Worm (Caenorhabditis elegans): Measurements from ENCODE around the gene ZK180.8.

ZK180.8 gene

DNA sequence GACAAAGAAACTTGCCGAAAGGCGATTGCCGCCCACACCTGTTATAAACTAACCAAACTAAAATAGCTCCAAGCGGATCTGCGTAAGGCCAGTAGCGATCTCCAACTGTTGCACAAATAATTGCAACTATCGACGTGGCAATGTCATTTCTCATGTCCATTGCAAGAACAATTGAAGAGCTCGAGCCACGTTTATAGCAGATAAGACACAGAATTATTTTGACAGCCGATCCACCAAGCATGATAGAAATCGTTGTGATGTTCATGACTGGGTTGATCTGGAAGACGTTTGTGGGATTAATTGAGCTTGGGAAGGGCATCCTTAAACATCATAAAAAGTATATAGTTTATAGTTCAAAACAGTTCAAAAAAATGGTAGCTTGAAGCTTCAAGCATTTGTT, 31.4 kb upstream of the ZK180.8 start (continued):
- no peak for TF ChIP-seq dpff-1 (tag; optimal IDR thresholded peaks at IDR 0.05)
- no peak for TF ChIP-seq madf-3 (GFP tag; IDR thresholded peaks at IDR 0.05)
- TF ChIP-seq Y79H2A.3 (GFP tag; conservative IDR thresholded peaks at IDR 0.05), result no peak

DNA sequence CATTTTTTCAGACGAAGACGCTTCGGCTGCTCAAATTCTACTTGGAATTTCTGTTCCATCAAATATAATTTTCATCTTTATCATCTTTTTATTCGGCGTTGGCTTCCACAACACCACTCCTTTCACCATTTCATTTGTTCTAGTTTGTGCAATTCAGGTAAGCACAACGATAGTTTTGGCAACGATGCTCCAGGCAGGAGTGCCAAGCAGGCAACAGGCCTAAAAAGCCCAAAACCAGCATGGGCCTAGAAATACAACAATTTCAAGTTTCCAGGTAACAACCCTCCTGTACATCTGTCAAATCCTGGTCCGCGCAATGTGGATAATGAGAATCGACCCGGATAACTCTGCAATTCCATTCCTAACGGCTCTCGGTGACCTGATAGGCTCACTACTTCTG, 29.7 kb upstream of the ZK180.8 start:
- TF ChIP-seq fkh-3 (tag; optimal IDR thresholded peaks at IDR 0.05) (no peak), rec-8 (tag; optimal IDR thresholded peaks at IDR 0.05) (no peak), athp-1 (tag; optimal IDR thresholded peaks at IDR 0.05) (no peak), let-607 (tag; optimal IDR thresholded peaks at IDR 0.05) (no peak), F10E7.11 (tag; optimal IDR thresholded peaks at IDR 0.05) (no peak), snpc-1.1 (tag; optimal IDR thresholded peaks at IDR 0.05; ENCODE audit: insufficient read depth) (no peak), attf-5 (GFP tag; optimal IDR thresholded peaks at IDR 0.05) (no peak), T07F8.4 (tag; optimal IDR thresholded peaks at IDR 0.05) (no peak), F57A8.1 (GFP tag; optimal IDR thresholded peaks at IDR 0.05) (no peak), egl-44 (GFP tag; IDR thresholded peaks at IDR 0.05) (no peak), dox-1 (GFP tag; IDR thresholded peaks at IDR 0.05) (no peak), mel-28 (tag; optimal IDR thresholded peaks at IDR 0.05; ENCODE audit: borderline replicate concordance) (no peak), F52B5.7 (tag; optimal IDR thresholded peaks at IDR 0.05) (no peak), F49E8.2 (tag; optimal IDR thresholded peaks at IDR 0.05; ENCODE audit: insufficient read depth) (no peak)

DNA sequence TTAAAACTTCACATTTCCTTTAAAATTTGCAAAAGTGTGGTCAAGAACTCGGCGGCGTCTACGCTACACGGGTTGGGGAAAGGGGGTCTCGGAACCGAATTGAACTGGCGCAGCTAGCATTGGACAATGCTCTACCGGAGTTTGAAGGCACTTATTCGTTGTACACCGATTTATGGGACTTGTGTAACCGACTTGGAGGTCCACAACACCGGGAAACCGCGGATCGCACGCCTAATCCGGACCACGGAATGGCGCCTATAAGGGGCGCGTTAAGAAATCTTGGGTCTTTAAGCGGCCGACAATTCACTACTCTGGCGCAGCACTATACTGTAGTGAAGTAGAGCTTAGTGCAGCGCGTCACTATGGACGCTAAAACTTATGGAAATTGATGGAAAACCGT, 27.1 kb upstream of the ZK180.8 start:
- TF ChIP-seq cebp-2 (GFP tag; IDR thresholded peaks at IDR 0.05) (no peak), ZK185.1 (tag; optimal IDR thresholded peaks at IDR 0.05; ENCODE audit: poor library complexity, severe bottlenecking) (no peak), B0261.1 (tag; optimal IDR thresholded peaks at IDR 0.05) (peak; percentile 51), lin-54 (GFP tag; optimal IDR thresholded peaks at IDR 0.05) (peak; percentile 9), nhr-90 (tag; optimal IDR thresholded peaks at IDR 0.05) (no peak), ztf-28 (GFP tag; IDR thresholded peaks at IDR 0.05) (0 out of 2 replicates have a peak, but pooled peaks have one; percentile 41), let-607 (tag; optimal IDR thresholded peaks at IDR 0.05) (no peak), tlf-1 (GFP tag; optimal IDR thresholded peaks at IDR 0.05) (no peak), bed-1 (GFP tag; IDR thresholded peaks at IDR 0.05) (no peak), hrde-1 (tag; optimal IDR thresholded peaks at IDR 0.05; ENCODE audit: borderline replicate concordance) (no peak), fkh-3 (tag; optimal IDR thresholded peaks at IDR 0.05) (no peak), F33H1.4 (GFP tag; IDR thresholded peaks at IDR 0.05) (peak; percentile 18; the same call in 1 of the 2 replicates), madf-10 (tag; optimal IDR thresholded peaks at IDR 0.05) (no peak), sea-2 (GFP tag; IDR thresholded peaks at IDR 0.05) (0 out of 2 replicates have a peak, but pooled peaks have one; percentile 55), nfyb-1 (GFP tag; IDR thresholded peaks at IDR 0.05) (no peak), hmg-1.2 (GFP tag; IDR thresholded peaks at IDR 0.05) (peak; percentile 88), ekl-4 (GFP tag; IDR thresholded peaks at IDR 0.05) (no peak), ztf-3 (GFP tag; optimal IDR thresholded peaks at IDR 0.05) (no peak), hlh-12 (tag; optimal IDR thresholded peaks at IDR 0.05) (no peak), ama-1 (optimal IDR thresholded peaks at IDR 0.05) (no peak), ama-1 (GFP tag; optimal IDR thresholded peaks at IDR 0.05) (peak in 1 of 2 experiments; percentile 40), F39B2.1 (GFP tag; IDR thresholded peaks at IDR 0.05) (no peak), unc-130 (GFP tag; optimal IDR thresholded peaks at IDR 0.05) (no peak), Y53F4B.3 (GFP tag; IDR thresholded peaks at IDR 0.05) (no peak), T07F8.4 (tag; optimal IDR thresholded peaks at IDR 0.05) (no peak), lir-1 (GFP tag; conservative IDR thresholded peaks at IDR 0.05) (no peak), chd-7 (tag; optimal IDR thresholded peaks at IDR 0.05) (no peak), somi-1 (GFP tag; optimal IDR thresholded peaks at IDR 0.05) (no peak), hmg-20 (GFP tag; IDR thresholded peaks at IDR 0.05) (no peak), B0019.2 (GFP tag; conservative IDR thresholded peaks at IDR 0.05) (no peak), ets-4 (GFP tag; optimal IDR thresholded peaks at IDR 0.05) (no peak), dox-1 (GFP tag; IDR thresholded peaks at IDR 0.05) (0 out of 2 replicates have a peak, but pooled peaks have one; percentile 35), lin-40 (tag; optimal IDR thresholded peaks at IDR 0.05) (no peak)

Data from whole organism, young adult.